Worm (Caenorhabditis elegans) whole organism, L2 larva: ENCODE results near the gene srw-54.

Experiments used
- ZK546.5 ChIP-seq: sonication (generic microtip); optimal IDR thresholded peaks from 2 replicates; lab custom pipeline; 2017; ENCODE audit warnings: missing biosample characterization, missing genetic modification characterization
- snpc-4 ChIP-seq: fragments of 150-350 bp; optimal IDR thresholded peaks from 2 replicates; lab custom pipeline; 2014; ENCODE audit warnings: missing biosample characterization, missing genetic modification characterization

- TF ChIP-seq ZK546.5 (no peak), snpc-4 (tag; lab: Kevin White, UChicago) (no peak)
These were observed 35.2 kb upstream of the srw-54 start, which contains the start of gene str-151 for ce11 chrV:16575900-16576299.
